Worm (Caenorhabditis elegans) whole organism, early embryonic: Measurements from ENCODE around the gene F58F9.9.

ENCODE experiments used
- ama-1 ChIP-seq: fragments of 150-350 bp; optimal IDR thresholded peaks from 2 replicates; lab custom pipeline; 2014
- sea-1 ChIP-seq: fragments of 200-800 bp; sonication (Bioruptor generic); conservative IDR thresholded peaks from 2 replicates; pipeline ENCODE4 v1.3.6; 2022; ENCODE audit warnings: missing genetic modification characterization, missing compliant biosample characterization

DNA sequence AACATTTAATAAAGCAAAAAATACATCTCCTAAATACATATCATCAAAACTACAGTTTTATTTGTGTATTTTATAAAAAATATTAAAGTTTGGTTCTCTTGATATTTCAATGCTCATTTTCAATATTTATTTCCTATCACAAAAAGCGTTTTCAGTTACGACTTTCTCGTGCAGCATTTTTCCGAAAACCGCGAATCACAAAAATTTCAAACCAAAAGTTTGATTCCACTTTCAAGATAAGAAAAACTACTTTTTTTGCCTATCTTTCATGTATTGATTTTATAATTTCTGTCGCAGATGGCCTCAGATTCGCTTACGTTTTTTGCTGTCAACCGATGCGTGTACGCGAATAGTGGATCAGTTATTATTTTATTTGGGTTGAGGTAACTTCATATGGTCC lies 20.7 kb upstream of the F58F9.9 start, which contains the start of gene C49A9.4:
- TF ChIP-seq sea-1 (no peak), ama-1 (lab: Kevin White, UChicago) (no peak)
